Worm (Caenorhabditis elegans): Measurements from ENCODE around the gene M01F1.4.

Gene M01F1.4

DNA sequence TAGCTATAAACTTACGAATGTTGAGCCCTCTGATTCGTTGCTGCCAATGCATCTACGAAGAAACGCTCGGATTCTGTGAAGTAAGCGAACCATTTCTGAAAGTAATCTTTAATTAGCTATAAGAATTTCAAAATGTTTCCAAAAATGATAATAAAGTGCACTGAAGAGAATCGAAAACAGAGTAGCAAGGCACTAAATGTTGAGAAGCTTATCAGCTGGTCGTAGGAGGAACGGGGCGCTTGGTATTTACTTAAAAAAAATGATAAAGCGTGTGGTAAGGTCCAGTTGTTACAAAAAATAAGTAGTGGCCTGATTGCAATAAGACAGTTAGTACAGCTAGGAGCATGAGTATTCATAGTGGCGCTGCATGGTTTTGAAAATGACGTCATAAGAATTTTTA is 36.5 kb upstream of the M01F1.4 start, which contains the start of gene C54C6.7:
Gene C54C6.7 (minus strand): TSS at position 101 of the 400 bp plus-strand sequence.
- TF ChIP-seq C34F6.9 (tag; optimal IDR thresholded peaks at IDR 0.05) (no peak), unc-39 (tag; optimal IDR thresholded peaks at IDR 0.05) (no peak), zag-1 (tag; optimal IDR thresholded peaks at IDR 0.05) (no peak), fos-1 (tag; optimal IDR thresholded peaks at IDR 0.05) (no peak), nhr-21 (tag; optimal IDR thresholded peaks at IDR 0.05) (no peak), nhr-12 (tag; optimal IDR thresholded peaks at IDR 0.05) (no peak)

DNA sequence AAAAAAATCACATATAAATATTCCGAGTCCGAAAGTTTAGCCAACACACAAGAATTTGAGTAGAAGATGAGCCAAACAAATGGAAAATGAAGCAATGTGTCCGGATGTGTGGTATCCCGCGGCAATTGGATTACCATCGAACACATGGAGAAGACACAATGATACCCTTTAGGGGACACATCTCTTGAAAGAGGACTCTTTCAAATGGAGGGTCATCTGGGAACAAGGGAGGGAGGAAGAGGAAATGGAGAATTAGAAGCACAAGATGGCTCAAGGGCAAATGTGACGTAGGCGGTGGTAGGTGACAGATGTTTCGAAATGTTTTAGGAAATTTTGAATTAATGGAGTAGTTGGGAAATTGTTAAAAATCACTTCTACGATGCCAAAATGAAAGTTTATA is 33.2 kb upstream of the M01F1.4 start:
- TF ChIP-seq C34F6.9 (tag; optimal IDR thresholded peaks at IDR 0.05), result peak; percentile 24
- no peak for TF ChIP-seq nhr-77 (tag; optimal IDR thresholded peaks at IDR 0.05)
- peak; percentile 47 for TF ChIP-seq zag-1 (tag; optimal IDR thresholded peaks at IDR 0.05)
- no peak for TF ChIP-seq nhr-237 (tag; optimal IDR thresholded peaks at IDR 0.05)
- TF ChIP-seq sma-9 (GFP tag; optimal IDR thresholded peaks at IDR 0.05), result peak; percentile 1
- TF ChIP-seq sma-9 (tag; optimal IDR thresholded peaks at IDR 0.05), result no peak
- no peak for TF ChIP-seq egl-27 (tag; optimal IDR thresholded peaks at IDR 0.05)
- TF ChIP-seq nhr-129 (tag; optimal IDR thresholded peaks at IDR 0.05), result no peak
- TF ChIP-seq sem-4 (tag; optimal IDR thresholded peaks at IDR 0.05), result peak; percentile 43

DNA sequence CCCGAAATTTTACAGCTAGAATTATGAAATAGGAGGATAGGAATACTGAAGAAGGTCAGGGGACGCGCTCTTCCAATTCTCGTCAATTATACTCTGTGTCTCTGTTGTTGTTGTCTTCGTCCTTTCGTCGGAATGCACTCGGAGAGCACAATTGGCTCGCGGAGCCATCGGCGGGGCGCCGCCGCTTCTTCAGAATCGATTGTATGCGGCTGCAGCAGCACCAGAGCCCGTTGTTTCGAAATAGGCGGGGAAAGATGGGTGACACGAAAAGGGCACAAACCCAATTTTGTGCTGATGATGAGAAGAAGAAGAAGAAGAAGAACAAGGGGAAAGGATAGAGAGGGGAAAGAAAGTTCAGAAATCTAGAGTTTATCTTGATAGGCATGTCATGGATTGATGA is 32.3 kb upstream of the M01F1.4 start:
- TF ChIP-seq unc-55 (GFP tag; optimal IDR thresholded peaks at IDR 0.05), result peak; percentile 28
- no peak for TF ChIP-seq lin-11 (tag; optimal IDR thresholded peaks at IDR 0.05)
- no peak for TF ChIP-seq lin-13 (GFP tag; optimal IDR thresholded peaks at IDR 0.05)
- TF ChIP-seq sem-4 (tag; optimal IDR thresholded peaks at IDR 0.05), result peak; percentile 1
- TF ChIP-seq zag-1 (tag; optimal IDR thresholded peaks at IDR 0.05), result peak; percentile 85
- peak in 1 of 2 experiments; percentile 26 for TF ChIP-seq lsy-2 (tag; optimal IDR thresholded peaks at IDR 0.05)
- no peak for TF ChIP-seq dmd-4 (tag; optimal IDR thresholded peaks at IDR 0.05)
- peak; percentile 19 for TF ChIP-seq F13H6.1 (tag; optimal IDR thresholded peaks at IDR 0.05)
- peak; percentile 22 for TF ChIP-seq nhr-129 (tag; optimal IDR thresholded peaks at IDR 0.05)
- TF ChIP-seq C34F6.9 (tag; optimal IDR thresholded peaks at IDR 0.05), result peak; percentile 35
- TF ChIP-seq ceh-82 (tag; optimal IDR thresholded peaks at IDR 0.05), result no peak
- TF ChIP-seq mdl-1 (tag; optimal IDR thresholded peaks at IDR 0.05), result no peak

DNA sequence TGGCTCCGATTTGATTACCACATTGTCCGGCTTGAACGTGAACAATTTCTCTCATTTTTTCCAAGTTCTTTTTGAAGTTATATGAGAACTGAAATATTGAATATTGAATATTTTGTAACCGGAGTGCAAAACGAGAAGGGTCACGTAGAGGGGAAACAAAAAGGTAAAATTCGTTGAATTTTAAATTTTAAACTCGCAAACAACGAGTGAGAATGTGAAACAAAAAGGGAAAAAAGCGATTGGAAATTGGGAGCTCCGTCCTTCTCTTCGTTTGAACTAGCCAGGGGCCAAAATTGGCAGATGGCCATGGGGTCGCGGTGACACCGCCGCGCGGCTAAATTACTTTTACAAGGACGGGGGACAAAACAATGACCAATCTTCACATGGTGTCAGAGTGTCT is 31.7 kb upstream of the M01F1.4 start, which contains the start of gene ben-1:
Gene ben-1 (minus strand): TSS at position 101 of the 400 bp plus-strand sequence.
- TF ChIP-seq nhr-12 (tag; optimal IDR thresholded peaks at IDR 0.05) (no peak), elt-3 (tag; optimal IDR thresholded peaks at IDR 0.05) (no peak), lin-11 (tag; optimal IDR thresholded peaks at IDR 0.05) (no peak), nhr-11 (tag; optimal IDR thresholded peaks at IDR 0.05) (no peak), nhr-21 (tag; optimal IDR thresholded peaks at IDR 0.05) (no peak)

DNA sequence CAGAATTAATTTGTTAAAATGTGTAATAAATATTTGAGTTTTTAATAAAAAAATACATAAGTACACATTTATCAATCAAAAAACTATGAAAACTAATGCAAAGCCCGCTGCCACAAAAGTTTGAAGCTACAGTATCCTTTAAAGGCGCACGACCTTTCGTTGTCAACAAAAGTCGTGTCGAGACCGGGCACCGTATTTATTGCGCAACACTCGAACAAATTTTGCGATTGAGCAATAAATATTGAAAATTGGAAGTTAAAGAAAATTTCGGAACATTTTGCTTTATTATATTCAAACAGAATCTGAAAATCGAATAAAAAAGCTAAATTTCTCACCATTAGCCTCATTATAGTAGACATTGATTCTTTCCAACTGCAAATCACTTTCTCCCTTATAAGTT is 31.3 kb upstream of the M01F1.4 start:
- no peak for TF ChIP-seq mab-5 (tag; optimal IDR thresholded peaks at IDR 0.05)
- no peak for TF ChIP-seq snpc-4 (tag; optimal IDR thresholded peaks at IDR 0.05)
- TF ChIP-seq ceh-16 (tag; optimal IDR thresholded peaks at IDR 0.05), result no peak
- TF ChIP-seq nhr-6 (tag; optimal IDR thresholded peaks at IDR 0.05), result no peak
- TF ChIP-seq fos-1 (tag; optimal IDR thresholded peaks at IDR 0.05), result no peak
- TF ChIP-seq unc-39 (tag; optimal IDR thresholded peaks at IDR 0.05), result no peak
- no peak for TF ChIP-seq ztf-4 (tag; optimal IDR thresholded peaks at IDR 0.05)
- no peak for TF ChIP-seq nhr-12 (tag; optimal IDR thresholded peaks at IDR 0.05)

DNA sequence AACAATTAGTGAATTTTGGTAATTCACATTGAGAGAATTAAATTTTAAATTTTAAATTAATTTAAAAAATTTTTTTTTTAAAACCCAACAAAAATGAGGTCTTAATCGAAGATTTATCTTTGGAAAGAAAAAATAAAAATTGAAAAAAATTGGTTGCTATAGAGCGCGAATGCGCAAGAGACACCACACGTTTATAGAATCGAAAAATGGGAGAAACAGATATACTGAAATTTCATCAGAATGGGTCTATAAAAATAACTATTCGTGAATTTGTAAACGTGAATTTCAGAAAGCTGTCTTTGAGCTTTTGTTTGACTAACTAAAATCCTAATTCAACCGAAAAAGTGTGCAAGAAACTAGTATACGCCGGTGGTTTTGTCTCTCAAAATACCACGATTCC is 30.6 kb upstream of the M01F1.4 start:
- TF ChIP-seq egl-27 (tag; optimal IDR thresholded peaks at IDR 0.05) (no peak), mbf-1 (tag; optimal IDR thresholded peaks at IDR 0.05) (no peak), snpc-4 (tag; optimal IDR thresholded peaks at IDR 0.05) (no peak), nhr-12 (tag; optimal IDR thresholded peaks at IDR 0.05) (no peak), elt-1 (tag; optimal IDR thresholded peaks at IDR 0.05) (no peak), lin-13 (GFP tag; optimal IDR thresholded peaks at IDR 0.05) (peak; percentile 68), sma-3 (GFP tag; optimal IDR thresholded peaks at IDR 0.05) (peak; percentile 78), unc-39 (tag; optimal IDR thresholded peaks at IDR 0.05) (no peak), nhr-23 (tag; optimal IDR thresholded peaks at IDR 0.05) (no peak), blmp-1 (tag; optimal IDR thresholded peaks at IDR 0.05; ENCODE audit: insufficient read depth) (no peak), nhr-10 (tag; optimal IDR thresholded peaks at IDR 0.05) (no peak), alr-1 (tag; optimal IDR thresholded peaks at IDR 0.05) (no peak), nhr-77 (tag; optimal IDR thresholded peaks at IDR 0.05) (no peak), nhr-6 (tag; optimal IDR thresholded peaks at IDR 0.05) (no peak), ceh-82 (tag; optimal IDR thresholded peaks at IDR 0.05) (no peak), lin-39 (tag; optimal IDR thresholded peaks at IDR 0.05) (no peak), lsy-2 (tag; optimal IDR thresholded peaks at IDR 0.05) (peak; percentile 14 to 77), F13H6.1 (tag; optimal IDR thresholded peaks at IDR 0.05) (peak; percentile 8), sma-9 (GFP tag; optimal IDR thresholded peaks at IDR 0.05) (peak; percentile 34), sma-9 (tag; optimal IDR thresholded peaks at IDR 0.05) (no peak), unc-62 (GFP tag; optimal IDR thresholded peaks at IDR 0.05) (no peak), aly-2 (tag; optimal IDR thresholded peaks at IDR 0.05) (no peak), ztf-11 (tag; optimal IDR thresholded peaks at IDR 0.05) (no peak), skn-1 (tag; optimal IDR thresholded peaks at IDR 0.05) (no peak), lin-11 (tag; optimal IDR thresholded peaks at IDR 0.05) (no peak), Y55F3AM.14 (GFP tag; optimal IDR thresholded peaks at IDR 0.05) (no peak), nhr-21 (tag; optimal IDR thresholded peaks at IDR 0.05) (peak; percentile 17), unc-55 (GFP tag; optimal IDR thresholded peaks at IDR 0.05) (peak; percentile 83), ztf-4 (tag; optimal IDR thresholded peaks at IDR 0.05) (no peak), C34F6.9 (tag; optimal IDR thresholded peaks at IDR 0.05) (peak; percentile 84)

All from whole organism, L2 larva.